Worm (Caenorhabditis elegans) whole organism, young adult: ENCODE measurements around the gene C01G10.18.

Experiments
- B0261.1 ChIP-seq: sonication (generic microtip); optimal IDR thresholded peaks from 2 replicates; lab custom pipeline; 2016; ENCODE audit warnings: mild to moderate bottlenecking, missing genetic modification characterization, moderate library complexity, missing compliant biosample characterization
- F33H1.4 ChIP-seq: fragments of 200-800 bp; sonication (Bioruptor generic); IDR thresholded peaks from 2 replicates; pipeline ENCODE4 v1.3.6; 2022; ENCODE audit warnings: missing genetic modification reagents, missing genetic modification characterization, missing compliant biosample characterization
- F37B4.10 ChIP-seq: fragments of 200-800 bp; sonication (Bioruptor generic); IDR thresholded peaks from 2 replicates; pipeline ENCODE4 v1.3.6; 2022; ENCODE audit warnings: missing genetic modification characterization, missing compliant biosample characterization
- ccch-3 ChIP-seq: fragments of 200-800 bp; sonication (Bioruptor generic); optimal IDR thresholded peaks from 2 replicates; lab custom pipeline; 2018; ENCODE audit warnings: mild to moderate bottlenecking, missing genetic modification characterization, missing compliant biosample characterization
- ceh-58 ChIP-seq: fragments of 200-800 bp; sonication (Bioruptor generic); IDR thresholded peaks from 2 replicates; pipeline ENCODE4 v1.3.6; 2022; ENCODE audit warnings: missing genetic modification characterization, missing compliant biosample characterization
- dpff-1 ChIP-seq: sonication (generic microtip); optimal IDR thresholded peaks from 2 replicates; lab custom pipeline; 2017; ENCODE audit warnings: mild to moderate bottlenecking, missing genetic modification characterization, missing compliant biosample characterization
- ekl-4 ChIP-seq: fragments of 200-800 bp; sonication (Bioruptor generic); IDR thresholded peaks from 2 replicates; pipeline ENCODE4 v1.3.6; 2022; ENCODE audit warnings: missing genetic modification reagents, missing genetic modification characterization, missing compliant biosample characterization
- hmg-1.2 ChIP-seq: fragments of 200-800 bp; sonication (Bioruptor generic); IDR thresholded peaks from 2 replicates; pipeline ENCODE4 v1.3.6; 2022; ENCODE audit warnings: missing genetic modification reagents, missing genetic modification characterization, missing compliant biosample characterization
- rpc-1 ChIP-seq, 2 experiments: fragments of 150-350 bp in 1 of 2; sonication (generic microtip) in 1 of 2; optimal IDR thresholded peaks; 2 replicates each; lab custom pipeline; 2014 to 2018; ENCODE audit warnings: missing biosample characterization in 1 of 2, missing genetic modification characterization in 1 of 2, missing genetic modification reagents in 1 of 2, missing genotype in 1 of 2
- unc-62 ChIP-seq: fragments of 150-350 bp; optimal IDR thresholded peaks from 2 replicates; lab custom pipeline; 2014; ENCODE audit warnings: missing biosample characterization, missing genetic modification reagents, missing genetic modification characterization

DNA sequence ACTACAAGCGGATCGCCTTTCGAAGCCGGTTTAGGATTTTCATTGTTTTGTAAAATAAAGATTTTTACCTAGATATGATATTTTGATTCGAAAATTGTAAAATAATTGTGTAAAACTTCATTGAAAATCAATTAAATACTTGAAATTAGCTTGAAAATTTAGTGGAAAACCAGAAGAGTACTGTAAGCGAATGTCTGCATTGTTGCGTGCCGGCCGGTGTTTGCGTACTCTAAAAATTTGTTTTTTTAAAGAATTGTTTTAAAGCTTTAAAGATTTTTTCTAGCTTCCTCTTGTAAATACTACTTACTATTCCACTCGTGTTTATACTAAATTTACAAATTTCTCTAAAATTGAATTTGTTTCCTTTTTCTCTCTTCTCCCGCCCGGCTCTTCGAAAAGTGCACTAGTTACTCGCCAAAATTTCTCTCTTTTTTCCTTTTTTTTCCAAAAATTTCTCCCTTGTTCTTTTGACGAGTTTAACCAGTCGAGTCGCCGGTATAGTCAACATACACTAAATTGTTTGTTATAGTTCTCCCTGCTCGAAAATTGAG, 19.0 kb downstream of the C01G10.18 start:
- no peak for TF ChIP-seq rpc-1 (optimal IDR thresholded peaks at IDR 0.05; lab: Kevin White, UChicago)
- no peak for TF ChIP-seq rpc-1 (tag; optimal IDR thresholded peaks at IDR 0.05; lab: Kevin White, UChicago)
- no peak for TF ChIP-seq F33H1.4 (GFP tag; lab: Robert Waterston, UW)
- no peak for TF ChIP-seq B0261.1 (tag; lab: Kevin White, UChicago)
- TF ChIP-seq unc-62 (GFP tag; lab: Kevin White, UChicago), result no peak
- TF ChIP-seq F37B4.10 (GFP tag; lab: Robert Waterston, UW), result no peak
- TF ChIP-seq ccch-3 (GFP tag; lab: Kevin White, UChicago), result no peak
- no peak for TF ChIP-seq hmg-1.2 (GFP tag; lab: Robert Waterston, UW)
- no peak for TF ChIP-seq dpff-1 (tag; lab: Kevin White, UChicago)
- no peak for TF ChIP-seq ekl-4
- no peak for TF ChIP-seq ceh-58 (GFP tag; lab: Robert Waterston, UW)
